Fruit fly (Drosophila melanogaster): Measurements from ENCODE around the gene CREG.
A peak's percentile ranks its signal among the peaks of the same experiment; 100 is the strongest.

Gene CREG

DNA sequence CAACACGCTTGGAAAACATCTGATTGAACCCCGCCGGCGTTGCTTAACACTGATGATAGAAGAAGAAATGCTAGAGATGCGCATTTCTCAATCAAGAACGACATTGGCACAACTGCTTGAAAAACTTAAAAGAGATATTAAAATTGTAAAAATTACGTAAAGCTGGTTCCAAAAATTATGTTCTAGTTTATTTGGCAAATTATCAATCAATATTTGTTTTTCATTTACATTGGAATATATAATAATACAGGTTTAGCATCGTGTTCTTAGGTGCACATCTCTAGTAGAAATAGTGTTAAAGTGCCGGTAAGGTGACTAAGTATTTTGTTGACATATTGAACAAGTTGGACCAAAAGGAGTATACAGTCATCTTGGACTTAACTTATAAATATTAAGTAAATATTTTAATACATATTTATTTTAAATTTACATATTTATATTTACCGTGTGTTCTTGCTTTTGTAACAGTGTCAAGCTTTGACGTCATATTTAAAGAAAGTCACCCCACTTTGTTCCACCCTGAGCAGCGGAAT is 3.1 kb downstream of the CREG start, which contains the start of the genes Brf and sds22 (continued):
- TF ChIP-seq slbo (GFP tag; IDR thresholded peaks at IDR 0.05) (peak; percentile 96), phol (tag; optimal IDR thresholded peaks at IDR 0.05) (peak; percentile 96), Mad (GFP tag; optimal IDR thresholded peaks at IDR 0.05) (peak; percentile 93), tll (GFP tag; optimal IDR thresholded peaks at IDR 0.05) (peak; percentile 33 to 81), al (GFP tag; IDR thresholded peaks at IDR 0.05) (peak; percentile 92), YL-1 (GFP tag; optimal IDR thresholded peaks at IDR 0.05) (peak; percentile 80), H15 (GFP tag; IDR thresholded peaks at IDR 0.05) (peak; percentile 90), CG12236 (GFP tag; optimal IDR thresholded peaks at IDR 0.05) (peak; percentile 88), CG12219 (GFP tag; optimal IDR thresholded peaks at IDR 0.05) (peak; percentile 86), CG4617 (GFP tag; optimal IDR thresholded peaks at IDR 0.05; ENCODE audit: borderline replicate concordance) (peak; percentile 95), Vsx1 (GFP tag; optimal IDR thresholded peaks at IDR 0.05) (peak; percentile 80), zfh1 (GFP tag; IDR thresholded peaks at IDR 0.05) (peak; percentile 95), dati (GFP tag; IDR thresholded peaks at IDR 0.05) (peak; percentile 77), gt (GFP tag; IDR thresholded peaks at IDR 0.05) (peak; percentile 85), nerfin-2 (GFP tag; IDR thresholded peaks at IDR 0.05; ENCODE audit: partially characterized antibody) (no peak), CG31365 (tag; optimal IDR thresholded peaks at IDR 0.05) (peak; percentile 76), Fer2 (tag; optimal IDR thresholded peaks at IDR 0.05) (peak; percentile 96), chm (GFP tag; IDR thresholded peaks at IDR 0.05) (peak; percentile 73), lmd (GFP tag; IDR thresholded peaks at IDR 0.05) (peak; percentile 95), ken (GFP tag; IDR thresholded peaks at IDR 0.05) (peak; percentile 93), D19B (GFP tag; optimal IDR thresholded peaks at IDR 0.05) (peak; percentile 87), abd-A (tag; optimal IDR thresholded peaks at IDR 0.05) (no peak), Xbp1 (GFP tag; optimal IDR thresholded peaks at IDR 0.05) (peak; percentile 98), CG9797 (GFP tag; optimal IDR thresholded peaks at IDR 0.05) (peak; percentile 53), disco-r (GFP tag; optimal IDR thresholded peaks at IDR 0.05) (peak; percentile 90), CG1792 (GFP tag; optimal IDR thresholded peaks at IDR 0.05) (peak; percentile 93), vvl (GFP tag; IDR thresholded peaks at IDR 0.05) (peak; percentile 95), unpg (GFP tag; optimal IDR thresholded peaks at IDR 0.05) (peak; percentile 96), CG1603 (tag; optimal IDR thresholded peaks at IDR 0.05) (peak; percentile 93), CG12104 (GFP tag; optimal IDR thresholded peaks at IDR 0.05) (peak; percentile 94), knrl (GFP tag; IDR thresholded peaks at IDR 0.05; ENCODE audit: partially characterized antibody) (peak; percentile 87), Doc2 (GFP tag; IDR thresholded peaks at IDR 0.05) (peak; percentile 72), CG14965 (GFP tag; optimal IDR thresholded peaks at IDR 0.05; ENCODE audit: borderline replicate concordance) (peak; percentile 48), Dad (GFP tag; optimal IDR thresholded peaks at IDR 0.05) (peak; percentile 95), NfI (GFP tag; optimal IDR thresholded peaks at IDR 0.05) (peak; percentile 96), mam (GFP tag; optimal IDR thresholded peaks at IDR 0.05) (peak; percentile 97), CG4730 (GFP tag; IDR thresholded peaks at IDR 0.05) (peak; percentile 90), odd (GFP tag; optimal IDR thresholded peaks at IDR 0.05) (peak; percentile 88), lilli (GFP tag; optimal IDR thresholded peaks at IDR 0.05) (peak; percentile 98), CG12659 (GFP tag; optimal IDR thresholded peaks at IDR 0.05) (peak; percentile 96), Bteb2 (GFP tag; optimal IDR thresholded peaks at IDR 0.05) (peak; percentile 94), CrebB (tag; optimal IDR thresholded peaks at IDR 0.05) (peak; percentile 88), Jarid2 (GFP tag; optimal IDR thresholded peaks at IDR 0.05) (peak; percentile 62), CG18599 (GFP tag; optimal IDR thresholded peaks at IDR 0.05) (peak; percentile 96), Dek (tag; optimal IDR thresholded peaks at IDR 0.05) (peak; percentile 93), MBD-R2 (GFP tag; IDR thresholded peaks at IDR 0.05) (peak; percentile 94), Asciz (GFP tag; optimal IDR thresholded peaks at IDR 0.05) (peak; percentile 86), CG11456 (GFP tag; IDR thresholded peaks at IDR 0.05) (peak; percentile 90), CG3838 (GFP tag; optimal IDR thresholded peaks at IDR 0.05) (peak; percentile 89), tio (GFP tag; optimal IDR thresholded peaks at IDR 0.05) (peak; percentile 93)
